Fruit fly (Drosophila melanogaster) whole organism, embryonic: ENCODE results near the gene CG32299.

ENCODE experiments used
- Atf6 ChIP-seq: fragments of 200-800 bp; sonication (Bioruptor generic); IDR thresholded peaks from 2 replicates; pipeline ENCODE4 v1.3.6; 2022; ENCODE audit warnings: missing biosample characterization, missing genetic modification characterization
- Bgb ChIP-seq: fragments of 200-800 bp; sonication (Bioruptor generic); IDR thresholded peaks from 2 replicates; pipeline ENCODE4 v1.3.6; 2022; ENCODE audit warnings: missing biosample characterization, missing genetic modification characterization; ENCODE audit not compliant: partially characterized antibody
- Bteb2 ChIP-seq: fragments of 200-800 bp; sonication (Bioruptor generic); optimal IDR thresholded peaks from 2 replicates; lab custom pipeline; 2016; ENCODE audit warnings: missing biosample characterization, missing genetic modification characterization
- CG10209 ChIP-seq: fragments of 200-800 bp; sonication (Bioruptor generic); optimal IDR thresholded peaks from 3 replicates; lab custom pipeline; 2017; ENCODE audit warnings: missing biosample characterization, mild to moderate bottlenecking, missing genetic modification characterization, missing genetic modification reagents
- CG12219 ChIP-seq: fragments of 200-800 bp; sonication (Bioruptor generic); optimal IDR thresholded peaks from 3 replicates; lab custom pipeline; 2018; ENCODE audit warnings: missing biosample characterization, mild to moderate bottlenecking, missing genetic modification characterization
- CG12744 ChIP-seq: fragments of 200-800 bp; sonication (Bioruptor generic); optimal IDR thresholded peaks from 2 replicates; lab custom pipeline; 2016; ENCODE audit warnings: missing biosample characterization, missing genetic modification characterization
- CG13287 ChIP-seq: fragments of 200-800 bp; sonication (Bioruptor generic); IDR thresholded peaks from 2 replicates; pipeline ENCODE4 v1.3.6; 2022; ENCODE audit warnings: missing biosample characterization, missing genetic modification characterization; ENCODE audit not compliant: partially characterized antibody
- CG15269 ChIP-seq: fragments of 200-800 bp; sonication (Bioruptor generic); optimal IDR thresholded peaks from 2 replicates; lab custom pipeline; 2018; ENCODE audit warnings: missing biosample characterization, mild to moderate bottlenecking, missing genetic modification characterization, moderate library complexity
- CG15514 ChIP-seq: fragments of 200-800 bp; sonication (Bioruptor generic); optimal IDR thresholded peaks from 3 replicates; lab custom pipeline; 2017; ENCODE audit warnings: missing biosample characterization, missing genetic modification characterization, mild to moderate bottlenecking, moderate library complexity, missing genetic modification reagents
- CG16863 ChIP-seq: fragments of 200-800 bp; sonication (Bioruptor generic); optimal IDR thresholded peaks from 3 replicates; lab custom pipeline; 2016; ENCODE audit warnings: missing biosample characterization, missing genetic modification characterization
- CG17359 ChIP-seq: fragments of 200-800 bp; sonication (Bioruptor generic); optimal IDR thresholded peaks from 3 replicates; lab custom pipeline; 2018; ENCODE audit warnings: missing biosample characterization, mild to moderate bottlenecking, missing genetic modification characterization, moderate library complexity
- CG17568 ChIP-seq: fragments of 200-800 bp; sonication (Bioruptor generic); optimal IDR thresholded peaks from 2 replicates; lab custom pipeline; 2018; ENCODE audit warnings: missing biosample characterization, mild to moderate bottlenecking, missing genetic modification characterization, moderate library complexity
- CG18011 ChIP-seq: fragments of 200-800 bp; sonication (Bioruptor generic); optimal IDR thresholded peaks from 2 replicates; lab custom pipeline; 2017; ENCODE audit warnings: missing biosample characterization, missing genetic modification characterization, mild to moderate bottlenecking, moderate library complexity, missing genotype
- CG18476 ChIP-seq: fragments of 200-800 bp; sonication (Bioruptor generic); optimal IDR thresholded peaks from 2 replicates; lab custom pipeline; 2016; ENCODE audit warnings: missing biosample characterization, mild to moderate bottlenecking, missing genetic modification characterization
- CG2202 ChIP-seq: fragments of 200-800 bp; sonication (Bioruptor generic); optimal IDR thresholded peaks from 2 replicates; lab custom pipeline; 2018; ENCODE audit warnings: missing biosample characterization, mild to moderate bottlenecking, missing genetic modification characterization
- CG3065 ChIP-seq: fragments of 200-800 bp; sonication (Bioruptor generic); optimal IDR thresholded peaks from 2 replicates; lab custom pipeline; 2016; ENCODE audit warnings: missing biosample characterization, missing genetic modification characterization
- CG34224 ChIP-seq: fragments of 200-800 bp; sonication (Bioruptor generic); IDR thresholded peaks from 3 replicates; pipeline ENCODE4 v1.3.6; 2022; ENCODE audit warnings: missing biosample characterization, missing genetic modification characterization; ENCODE audit not compliant: partially characterized antibody
- CG3726 ChIP-seq: fragments of 200-800 bp; sonication (Bioruptor generic); IDR thresholded peaks from 3 replicates; pipeline ENCODE4, ENCODE4 v1.3.6; 2022; ENCODE audit warnings: missing biosample characterization, missing genetic modification characterization
- CG4617 ChIP-seq: fragments of 200-800 bp; sonication (Bioruptor generic); optimal IDR thresholded peaks from 3 replicates; lab custom pipeline; 2016; ENCODE audit warnings: missing biosample characterization, missing genetic modification characterization, borderline replicate concordance
- CG5180 ChIP-seq: fragments of 200-800 bp; sonication (Bioruptor generic); optimal IDR thresholded peaks from 3 replicates; lab custom pipeline; 2017; ENCODE audit warnings: missing biosample characterization, missing genetic modification characterization, mild to moderate bottlenecking, moderate library complexity, missing genetic modification reagents
- CG8089 ChIP-seq: fragments of 200-800 bp; sonication (Bioruptor generic); optimal IDR thresholded peaks from 3 replicates; lab custom pipeline; 2016; ENCODE audit warnings: missing biosample characterization, missing genetic modification characterization
- CG8281 ChIP-seq: fragments of 200-800 bp; sonication (Bioruptor generic); optimal IDR thresholded peaks from 2 replicates; lab custom pipeline; 2018; ENCODE audit warnings: missing biosample characterization, mild to moderate bottlenecking, missing genetic modification characterization, moderate library complexity
- D19A ChIP-seq: fragments of 200-800 bp; optimal IDR thresholded peaks from 3 replicates; lab custom pipeline; 2019; ENCODE audit warnings: missing biosample characterization, mild to moderate bottlenecking, missing genetic modification characterization, moderate library complexity
- Dll ChIP-seq: fragments of 200-800 bp; sonication (Bioruptor generic); IDR thresholded peaks from 4 replicates; pipeline ENCODE4 v1.3.6; 2022; ENCODE audit warnings: missing biosample characterization, missing genetic modification characterization; ENCODE audit not compliant: partially characterized antibody
- Drgx ChIP-seq: fragments of 200-800 bp; sonication (Bioruptor generic); IDR thresholded peaks from 2 replicates; pipeline ENCODE4 v1.3.6; 2022; ENCODE audit warnings: missing biosample characterization, missing genetic modification characterization
- Fer1 ChIP-seq: fragments of 200-800 bp; sonication (Bioruptor generic); optimal IDR thresholded peaks from 2 replicates; lab custom pipeline; 2017; ENCODE audit warnings: missing biosample characterization, mild to moderate bottlenecking, missing genetic modification characterization
- H2.0 ChIP-seq: fragments of 200-800 bp; sonication (Bioruptor generic); IDR thresholded peaks from 2 replicates; pipeline ENCODE4 v1.3.6; 2022; ENCODE audit warnings: missing biosample characterization, missing genetic modification characterization
- Hey ChIP-seq: fragments of 200-800 bp; sonication (Bioruptor generic); optimal IDR thresholded peaks from 3 replicates; lab custom pipeline; 2018; ENCODE audit warnings: missing biosample characterization, mild to moderate bottlenecking, missing genetic modification characterization
- Hmr ChIP-seq: fragments of 200-800 bp; sonication (Bioruptor generic); optimal IDR thresholded peaks from 3 replicates; lab custom pipeline; 2017; ENCODE audit warnings: mild to moderate bottlenecking, missing biosample characterization, missing genetic modification reagents, missing genetic modification characterization
- Hr39 ChIP-seq: fragments of >200 bp; optimal IDR thresholded peaks from 2 replicates; lab custom pipeline; 2017
- Jarid2 ChIP-seq: fragments of 200-800 bp; sonication (Bioruptor generic); optimal IDR thresholded peaks from 3 replicates; lab custom pipeline; 2017; ENCODE audit warnings: mild to moderate bottlenecking, missing biosample characterization, missing genetic modification reagents, missing genetic modification characterization
- amos ChIP-seq: fragments of 200-800 bp; sonication (Bioruptor generic); IDR thresholded peaks from 2 replicates; pipeline ENCODE4 v1.3.6; 2022; ENCODE audit warnings: missing biosample characterization, missing genetic modification characterization; ENCODE audit not compliant: partially characterized antibody
- chinmo ChIP-seq: fragments of 200-800 bp; sonication (Bioruptor generic); IDR thresholded peaks from 4 replicates; pipeline ENCODE4 v1.3.6; 2022; ENCODE audit warnings: missing biosample characterization, missing genetic modification characterization; ENCODE audit not compliant: partially characterized antibody
- chm ChIP-seq: fragments of 200-800 bp; sonication (Bioruptor generic); IDR thresholded peaks from 2 replicates; pipeline ENCODE4 v1.3.6; 2022; ENCODE audit warnings: missing biosample characterization, missing genetic modification characterization
- dmrt11E ChIP-seq: fragments of 200-800 bp; sonication (Bioruptor generic); optimal IDR thresholded peaks from 3 replicates; lab custom pipeline; 2018; ENCODE audit warnings: missing biosample characterization, mild to moderate bottlenecking, missing genetic modification characterization, moderate library complexity
- eve ChIP-seq, 2 experiments: fragments of >200 bp; optimal IDR thresholded peaks; 2 replicates each; lab custom pipeline; 2017; ENCODE audit warnings: missing biosample characterization in 2 of 2, missing genetic modification characterization in 2 of 2
- ftz-f1 ChIP-seq: fragments of 200-800 bp; sonication (Bioruptor generic); optimal IDR thresholded peaks from 2 replicates; lab custom pipeline; 2016; ENCODE audit warnings: missing biosample characterization, missing genetic modification characterization
- gcm ChIP-seq: fragments of 200-800 bp; sonication (Bioruptor generic); optimal IDR thresholded peaks from 2 replicates; lab custom pipeline; 2019; ENCODE audit warnings: missing biosample characterization, mild to moderate bottlenecking, missing genetic modification characterization, moderate library complexity
- ind ChIP-seq: fragments of 200-800 bp; sonication (Bioruptor generic); optimal IDR thresholded peaks from 3 replicates; lab custom pipeline; 2016; ENCODE audit warnings: missing biosample characterization, missing genetic modification characterization
- ken ChIP-seq: fragments of 200-800 bp; sonication (Bioruptor generic); IDR thresholded peaks from 3 replicates; pipeline ENCODE4 v1.3.6; 2022; ENCODE audit warnings: missing biosample characterization, missing genetic modification characterization
- lilli ChIP-seq: fragments of 200-800 bp; sonication (Bioruptor generic); optimal IDR thresholded peaks from 3 replicates; lab custom pipeline; 2016; ENCODE audit warnings: missing biosample characterization, missing genetic modification characterization
- nerfin-1 ChIP-seq: fragments of 200-800 bp; sonication (Bioruptor generic); optimal IDR thresholded peaks from 3 replicates; lab custom pipeline; 2019; ENCODE audit warnings: missing biosample characterization, mild to moderate bottlenecking, missing genetic modification characterization, moderate library complexity
- nmo ChIP-seq: fragments of 200-800 bp; sonication (Bioruptor generic); optimal IDR thresholded peaks from 2 replicates; lab custom pipeline; 2018; ENCODE audit warnings: missing biosample characterization, mild to moderate bottlenecking, missing genetic modification characterization, moderate library complexity
- odd ChIP-seq: fragments of 200-800 bp; sonication (Bioruptor generic); optimal IDR thresholded peaks from 2 replicates; lab custom pipeline; 2017; ENCODE audit warnings: missing biosample characterization, mild to moderate bottlenecking, missing genetic modification characterization
- pb ChIP-seq: fragments of 200-800 bp; sonication (Bioruptor generic); optimal IDR thresholded peaks from 3 replicates; lab custom pipeline; 2016; ENCODE audit warnings: missing biosample characterization, missing genetic modification characterization
- phol ChIP-seq: fragments of 200-800 bp; sonication (Bioruptor generic); optimal IDR thresholded peaks from 3 replicates; lab custom pipeline; 2018; ENCODE audit warnings: missing biosample characterization, mild to moderate bottlenecking, missing genetic modification characterization, moderate library complexity
- stc ChIP-seq: fragments of 200-800 bp; sonication (Bioruptor generic); IDR thresholded peaks from 2 replicates; pipeline ENCODE4 v1.3.6; 2022; ENCODE audit warnings: missing biosample characterization, missing genetic modification characterization
- wor ChIP-seq: fragments of 200-800 bp; sonication (Bioruptor generic); IDR thresholded peaks from 2 replicates; pipeline ENCODE4 v1.3.6; 2022; ENCODE audit warnings: missing biosample characterization, missing genetic modification characterization
- z ChIP-seq: fragments of 200-800 bp; sonication (Bioruptor generic); IDR thresholded peaks from 3 replicates; pipeline ENCODE4 v1.3.6; 2022; ENCODE audit warnings: missing biosample characterization, missing genetic modification characterization

Gene CG32299

DNA sequence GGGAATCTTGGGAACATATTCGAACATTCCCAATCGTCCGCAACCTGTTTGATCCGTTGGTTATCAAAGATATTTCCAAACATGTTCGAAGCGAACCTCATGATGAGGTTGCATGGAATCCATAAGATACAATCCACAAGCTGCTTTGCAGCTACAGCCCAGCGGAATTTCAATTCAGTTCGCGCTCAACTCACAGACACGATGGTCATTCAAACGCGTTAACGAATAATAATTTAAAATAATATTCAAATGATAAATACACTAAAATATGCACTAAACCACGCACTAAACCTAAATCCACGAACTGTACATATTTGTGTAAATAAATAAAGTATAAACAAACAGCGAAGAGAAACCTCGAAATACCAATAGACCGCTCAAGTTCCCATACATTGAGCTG, 3.0 kb downstream of the CG32299 start (continued):
- TF ChIP-seq Bgb (GFP tag; lab: Robert Waterston, UW), result peak; percentile 9; the same call in 1 of the 2 replicates
- TF ChIP-seq gcm (GFP tag; lab: Kevin White, UChicago), result peak; percentile 30
- TF ChIP-seq Dll (GFP tag; lab: Robert Waterston, UW), result peak; percentile 44; the same call in 1 of the 4 replicates
- no peak for TF ChIP-seq Bteb2 (GFP tag; lab: Kevin White, UChicago)
- no peak for TF ChIP-seq odd
- no peak for TF ChIP-seq CG2202
- TF ChIP-seq CG12219 (GFP tag; lab: Kevin White, UChicago), result no peak
- TF ChIP-seq ftz-f1, result no peak
- TF ChIP-seq D19A (tag; lab: Kevin White, UChicago), result peak; percentile 15
- no peak for TF ChIP-seq CG3726 (GFP tag; lab: Robert Waterston, UW)
- TF ChIP-seq stc (GFP tag; lab: Robert Waterston, UW), result peak; percentile 14; the same call in 1 of the 2 replicates
- TF ChIP-seq CG5180, result peak; percentile 99
- TF ChIP-seq CG34224 (GFP tag; lab: Robert Waterston, UW), result no peak
- no peak for TF ChIP-seq CG10209 (GFP tag; lab: Kevin White, UChicago)
- no peak for TF ChIP-seq z (GFP tag; lab: Robert Waterston, UW)
- peak; percentile 8 for TF ChIP-seq CG15514 (GFP tag; lab: Kevin White, UChicago)
- TF ChIP-seq pb, result no peak
- TF ChIP-seq Drgx, result no peak
- no peak for TF ChIP-seq phol (tag; lab: Kevin White, UChicago)
- TF ChIP-seq nmo (GFP tag; lab: Kevin White, UChicago), result peak; percentile 14
- TF ChIP-seq Hr39, result no peak
- TF ChIP-seq CG17359 (tag; lab: Kevin White, UChicago), result peak; percentile 17
- peak; percentile 92 for TF ChIP-seq nerfin-1 (tag; lab: Kevin White, UChicago)
- TF ChIP-seq ind, result no peak
- TF ChIP-seq CG3065 (GFP tag; lab: Kevin White, UChicago), result no peak
- peak; percentile 8 for TF ChIP-seq Hmr (GFP tag; lab: Kevin White, UChicago)
- no peak for TF ChIP-seq dmrt11E (tag; lab: Kevin White, UChicago)
- peak; percentile 11 for TF ChIP-seq CG15269 (tag; lab: Kevin White, UChicago)
- no peak for TF ChIP-seq H2.0 (GFP tag; lab: Robert Waterston, UW)
- no peak for TF ChIP-seq ken
- TF ChIP-seq wor, result no peak
- TF ChIP-seq CG18476 (GFP tag; lab: Kevin White, UChicago), result no peak
- TF ChIP-seq eve (GFP tag; optimal IDR thresholded peaks at IDR 0.05; lab: Kevin White, UChicago), result peak in 1 of 2 experiments; percentile 75
- TF ChIP-seq CG17568 (GFP tag; lab: Kevin White, UChicago), result peak; percentile 54
- no peak for TF ChIP-seq CG4617
- no peak for TF ChIP-seq Hey (tag; lab: Kevin White, UChicago)
- no peak for TF ChIP-seq CG16863 (GFP tag; lab: Kevin White, UChicago)
- no peak for TF ChIP-seq CG18011
- no peak for TF ChIP-seq CG8281 (tag; lab: Kevin White, UChicago)
- TF ChIP-seq Jarid2, result peak; percentile 92
- TF ChIP-seq CG8089 (GFP tag; lab: Kevin White, UChicago), result no peak
- TF ChIP-seq lilli (GFP tag; lab: Kevin White, UChicago), result no peak
- peak; percentile 42; the same call in 1 of the 2 replicates for TF ChIP-seq CG13287
- TF ChIP-seq CG12744, result no peak
- TF ChIP-seq Atf6, result peak; percentile 47; the same call in 1 of the 2 replicates
- TF ChIP-seq Fer1, result peak; percentile 22
- TF ChIP-seq chm (GFP tag; lab: Robert Waterston, UW), result 0 out of 2 replicates have a peak, but pooled peaks have one; percentile 47
- TF ChIP-seq amos (GFP tag; lab: Robert Waterston, UW), result no peak; the same call in 1 of the 2 replicates
- peak; percentile 74; the same call in 2 of the 4 replicates for TF ChIP-seq chinmo (GFP tag; lab: Robert Waterston, UW)
